Worm (Caenorhabditis elegans): ENCODE measurements around the gene Y116A8C.25.

DNA sequence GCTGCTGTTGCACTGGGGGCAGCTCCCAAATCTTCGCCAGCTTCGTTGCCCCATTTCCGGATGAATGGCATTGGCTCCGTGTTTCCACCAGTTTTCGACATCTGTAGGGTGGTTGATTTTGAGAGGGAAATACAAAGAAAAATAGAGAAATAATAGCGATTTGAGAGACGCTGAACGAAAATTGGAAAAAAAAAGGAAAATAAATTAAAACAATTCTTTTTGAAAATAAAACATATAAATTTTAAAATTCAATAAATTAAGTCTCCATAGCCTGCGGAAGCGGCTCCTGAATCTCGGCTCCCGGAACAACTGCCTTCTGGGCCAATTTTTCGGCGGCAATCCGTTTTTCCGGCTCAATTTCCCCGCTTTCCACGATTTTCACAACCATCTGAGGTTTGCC is 32.3 kb upstream of the Y116A8C.25 start, which contains the start of gene sfa-1:
- TF ChIP-seq lin-32 (GFP tag; optimal IDR thresholded peaks at IDR 0.05) = no peak
- no peak for TF ChIP-seq unc-39 (tag; optimal IDR thresholded peaks at IDR 0.05)
- TF ChIP-seq lsy-2 (tag; optimal IDR thresholded peaks at IDR 0.05) = no peak
- TF ChIP-seq pha-4 (tag; optimal IDR thresholded peaks at IDR 0.05) = no peak
- no peak for TF ChIP-seq nhr-237 (tag; optimal IDR thresholded peaks at IDR 0.05)
- no peak for TF ChIP-seq nhr-76 (tag; optimal IDR thresholded peaks at IDR 0.05)
- no peak for TF ChIP-seq elt-1 (tag; optimal IDR thresholded peaks at IDR 0.05; ENCODE audit: borderline replicate concordance, insufficient read depth)
- no peak for TF ChIP-seq nhr-12 (tag; optimal IDR thresholded peaks at IDR 0.05)
- TF ChIP-seq lin-13 (tag; optimal IDR thresholded peaks at IDR 0.05) = no peak
- TF ChIP-seq snpc-4 (tag; optimal IDR thresholded peaks at IDR 0.05) = no peak
- TF ChIP-seq mep-1 (tag; optimal IDR thresholded peaks at IDR 0.05) = no peak
- no peak for TF ChIP-seq sptf-1 (tag; optimal IDR thresholded peaks at IDR 0.05)
- TF ChIP-seq elt-3 (tag; optimal IDR thresholded peaks at IDR 0.05) = no peak
- TF ChIP-seq bed-3 (GFP tag; optimal IDR thresholded peaks at IDR 0.05) = no peak

All from whole organism, mixed stage, embryonic.